Fruit fly (Drosophila melanogaster): ENCODE results near the gene PTPMT1.

The PTPMT1 gene

dm6 chr3R:23752728-23753127, 5.4 kb upstream of the PTPMT1 start, which contains the start of the genes RanBP3 and Rpt5 (continued):
- TF ChIP-seq pum (GFP tag; optimal IDR thresholded peaks at IDR 0.05): peak; percentile 34
- no peak for TF ChIP-seq ab (GFP tag; optimal IDR thresholded peaks at IDR 0.05)
- no peak for TF ChIP-seq fd64A (GFP tag; optimal IDR thresholded peaks at IDR 0.05)
- TF ChIP-seq sc (optimal IDR thresholded peaks at IDR 0.05): no peak
- no peak for TF ChIP-seq sc (GFP tag; optimal IDR thresholded peaks at IDR 0.05)
- TF ChIP-seq CG11456 (GFP tag; IDR thresholded peaks at IDR 0.05): peak; percentile 80
- TF ChIP-seq CG17385 (GFP tag; optimal IDR thresholded peaks at IDR 0.05): no peak
- peak; percentile 8 for TF ChIP-seq D19B (GFP tag; optimal IDR thresholded peaks at IDR 0.05)
- TF ChIP-seq wor (GFP tag; IDR thresholded peaks at IDR 0.05): no peak
- peak; percentile 59 for TF ChIP-seq CG18599 (GFP tag; optimal IDR thresholded peaks at IDR 0.05)
- TF ChIP-seq Abd-B (GFP tag; optimal IDR thresholded peaks at IDR 0.05): no peak
- peak; percentile 89 for TF ChIP-seq HmgZ (tag; optimal IDR thresholded peaks at IDR 0.05)
- TF ChIP-seq Nf-YB (GFP tag; optimal IDR thresholded peaks at IDR 0.05): no peak
- TF ChIP-seq onecut (GFP tag; IDR thresholded peaks at IDR 0.05): peak; percentile 27; the same call in 1 of the 2 replicates
- TF ChIP-seq CG15514 (GFP tag; optimal IDR thresholded peaks at IDR 0.05): peak; percentile 71
- no peak for TF ChIP-seq hkb (optimal IDR thresholded peaks at IDR 0.05)
- 0 out of 2 replicates have a peak, but pooled peaks have one; percentile 20 for TF ChIP-seq hkb (GFP tag; IDR thresholded peaks at IDR 0.05)
- TF ChIP-seq crol (GFP tag; IDR thresholded peaks at IDR 0.05): no peak
- peak; percentile 90 for TF ChIP-seq Opbp (GFP tag; IDR thresholded peaks at IDR 0.05; ENCODE audit: partially characterized antibody)
- TF ChIP-seq ERR (GFP tag; optimal IDR thresholded peaks at IDR 0.05): peak; percentile 77
- no peak for TF ChIP-seq CG11560 (tag; IDR thresholded peaks at IDR 0.05)
- peak; percentile 68 for TF ChIP-seq vfl (GFP tag; optimal IDR thresholded peaks at IDR 0.05)
- TF ChIP-seq CG18476 (GFP tag; optimal IDR thresholded peaks at IDR 0.05): no peak
- no peak for TF ChIP-seq nau (GFP tag; optimal IDR thresholded peaks at IDR 0.05)
- peak; percentile 62 for TF ChIP-seq CG4854 (GFP tag; optimal IDR thresholded peaks at IDR 0.05)
- no peak for TF ChIP-seq Kr (GFP tag; optimal IDR thresholded peaks at IDR 0.05)
- no peak for TF ChIP-seq CG6854 (GFP tag; optimal IDR thresholded peaks at IDR 0.05)
- TF ChIP-seq Myb (GFP tag; optimal IDR thresholded peaks at IDR 0.05): peak; percentile 60
- peak; percentile 69 for TF ChIP-seq Dip3 (GFP tag; optimal IDR thresholded peaks at IDR 0.05)
- TF ChIP-seq scrt (GFP tag; optimal IDR thresholded peaks at IDR 0.05): no peak
- TF ChIP-seq sr (GFP tag; IDR thresholded peaks at IDR 0.05): no peak
- TF ChIP-seq Stat92E (GFP tag; optimal IDR thresholded peaks at IDR 0.05): peak in 1 of 3 experiments; percentile 2
- TF ChIP-seq tap (tag; optimal IDR thresholded peaks at IDR 0.05): no peak
- TF ChIP-seq chif (GFP tag; optimal IDR thresholded peaks at IDR 0.05): no peak
- TF ChIP-seq CG9215 (GFP tag; IDR thresholded peaks at IDR 0.05): peak; percentile 44
- TF ChIP-seq CG6765 (GFP tag; optimal IDR thresholded peaks at IDR 0.05): peak; percentile 26
- no peak for TF ChIP-seq Blimp-1 (GFP tag; optimal IDR thresholded peaks at IDR 0.05)
- TF ChIP-seq zfh1 (GFP tag; IDR thresholded peaks at IDR 0.05): peak; percentile 38; the same call in 1 of the 3 replicates
- TF ChIP-seq CG4424 (GFP tag; optimal IDR thresholded peaks at IDR 0.05): peak; percentile 31
- TF ChIP-seq CrebB (tag; optimal IDR thresholded peaks at IDR 0.05): peak; percentile 49
- TF ChIP-seq lola (GFP tag; optimal IDR thresholded peaks at IDR 0.05): no peak
- TF ChIP-seq CG12071 (GFP tag; optimal IDR thresholded peaks at IDR 0.05): no peak
- no peak for TF ChIP-seq Dfd (GFP tag; optimal IDR thresholded peaks at IDR 0.05)
- no peak for TF ChIP-seq CG8281 (tag; optimal IDR thresholded peaks at IDR 0.05)
- TF ChIP-seq jumu (GFP tag; optimal IDR thresholded peaks at IDR 0.05): peak; percentile 49
- TF ChIP-seq ftz-f1 (GFP tag; optimal IDR thresholded peaks at IDR 0.05): peak; percentile 63
- no peak for TF ChIP-seq Ravus (GFP tag; IDR thresholded peaks at IDR 0.05)
- TF ChIP-seq Chrac-16 (GFP tag; optimal IDR thresholded peaks at IDR 0.05): peak; percentile 34
- TF ChIP-seq CG6791 (GFP tag; IDR thresholded peaks at IDR 0.05; ENCODE audit: partially characterized antibody): peak; percentile 90
- TF ChIP-seq Lim3 (GFP tag; IDR thresholded peaks at IDR 0.05): no peak
- TF ChIP-seq tx (GFP tag; optimal IDR thresholded peaks at IDR 0.05): peak; percentile 44
